Fruit fly (Drosophila melanogaster) whole organism, embryonic: ENCODE results near the gene Dred.

Experiments used
- Awh ChIP-seq: fragments of 200-800 bp; sonication (Bioruptor generic); IDR thresholded peaks from 2 replicates; pipeline ENCODE4, ENCODE4 v1.3.6; 2022; ENCODE audit warnings: missing biosample characterization, missing genetic modification characterization
- Bgb ChIP-seq: fragments of 200-800 bp; sonication (Bioruptor generic); IDR thresholded peaks from 2 replicates; pipeline ENCODE4 v1.3.6; 2022; ENCODE audit warnings: missing biosample characterization, missing genetic modification characterization; ENCODE audit not compliant: partially characterized antibody
- C15 ChIP-seq: fragments of 200-800 bp; sonication (Bioruptor generic); IDR thresholded peaks from 3 replicates; pipeline ENCODE4 v1.3.6; 2022; ENCODE audit warnings: missing biosample characterization, missing genetic modification characterization
- CG11560 ChIP-seq: fragments of 200-800 bp; sonication (Bioruptor generic); IDR thresholded peaks from 3 replicates; pipeline ENCODE4 v1.3.6; 2022; ENCODE audit warnings: missing biosample characterization, missing genetic modification characterization
- CG12659 ChIP-seq: fragments of 200-800 bp; sonication (Bioruptor generic); optimal IDR thresholded peaks from 3 replicates; lab custom pipeline; 2017; ENCODE audit warnings: mild to moderate bottlenecking, missing biosample characterization, missing genetic modification reagents, missing genetic modification characterization
- CG12942 ChIP-seq: fragments of 200-800 bp; sonication (Bioruptor generic); optimal IDR thresholded peaks from 3 replicates; lab custom pipeline; 2016; ENCODE audit warnings: missing biosample characterization, missing genetic modification characterization
- CG13296 ChIP-seq: fragments of 200-800 bp; sonication (Bioruptor generic); optimal IDR thresholded peaks from 3 replicates; lab custom pipeline; 2018; ENCODE audit warnings: missing biosample characterization, mild to moderate bottlenecking, missing genetic modification characterization
- CG15601 ChIP-seq: fragments of 200-800 bp; sonication (Bioruptor generic); optimal IDR thresholded peaks from 3 replicates; lab custom pipeline; 2019; ENCODE audit warnings: missing biosample characterization, mild to moderate bottlenecking, missing genetic modification characterization, moderate library complexity
- CG15696 ChIP-seq: fragments of 200-800 bp; sonication (Bioruptor generic); optimal IDR thresholded peaks from 2 replicates; lab custom pipeline; 2019; ENCODE audit warnings: missing biosample characterization, mild to moderate bottlenecking, missing genetic modification characterization, moderate library complexity
- CG16863 ChIP-seq: fragments of 200-800 bp; sonication (Bioruptor generic); optimal IDR thresholded peaks from 3 replicates; lab custom pipeline; 2016; ENCODE audit warnings: missing biosample characterization, missing genetic modification characterization
- CG18764 ChIP-seq: fragments of 200-800 bp; sonication (Bioruptor generic); optimal IDR thresholded peaks from 3 replicates; lab custom pipeline; 2016; ENCODE audit warnings: missing biosample characterization, missing genetic modification characterization
- CG2889 ChIP-seq: fragments of 200-800 bp; sonication (Bioruptor generic); IDR thresholded peaks from 3 replicates; pipeline ENCODE4 v1.3.6; 2022; ENCODE audit warnings: missing biosample characterization, missing genetic modification characterization
- CG31365 ChIP-seq: fragments of 200-800 bp; sonication (Bioruptor generic); optimal IDR thresholded peaks from 2 replicates; lab custom pipeline; 2018; ENCODE audit warnings: missing biosample characterization, mild to moderate bottlenecking, missing genetic modification characterization
- CG42726 ChIP-seq: fragments of 200-800 bp; sonication (Bioruptor generic); IDR thresholded peaks from 2 replicates; pipeline ENCODE4 v1.3.6; 2022; ENCODE audit warnings: missing biosample characterization, missing genetic modification characterization; ENCODE audit not compliant: partially characterized antibody
- CG43689 ChIP-seq: fragments of 200-800 bp; sonication (Bioruptor generic); IDR thresholded peaks from 2 replicates; pipeline ENCODE4 v1.3.6; 2022; ENCODE audit warnings: missing biosample characterization, missing genetic modification characterization
- CG5245 ChIP-seq: fragments of 200-800 bp; sonication (Bioruptor generic); optimal IDR thresholded peaks from 3 replicates; lab custom pipeline; 2016; ENCODE audit warnings: missing biosample characterization, missing genetic modification characterization
- CG6683 ChIP-seq: fragments of 200-800 bp; sonication (Bioruptor generic); optimal IDR thresholded peaks from 2 replicates; lab custom pipeline; 2017; ENCODE audit warnings: missing biosample characterization, mild to moderate bottlenecking, missing genetic modification characterization, missing genetic modification reagents
- CG6689 ChIP-seq: fragments of 200-800 bp; sonication (Bioruptor generic); IDR thresholded peaks from 2 replicates; pipeline ENCODE4 v1.3.6; 2022; ENCODE audit warnings: missing biosample characterization, missing genetic modification characterization
- CG7357 ChIP-seq: fragments of 200-800 bp; sonication (Bioruptor generic); IDR thresholded peaks from 3 replicates; pipeline ENCODE4 v1.3.6; 2022; ENCODE audit warnings: missing biosample characterization, missing genetic modification characterization
- CG9797 ChIP-seq: fragments of 200-800 bp; sonication (Bioruptor generic); optimal IDR thresholded peaks from 3 replicates; lab custom pipeline; 2018; ENCODE audit warnings: missing biosample characterization, mild to moderate bottlenecking, missing genetic modification characterization
- Doc3 ChIP-seq: fragments of 200-800 bp; sonication (Bioruptor generic); IDR thresholded peaks from 3 replicates; pipeline ENCODE4 v1.3.6; 2022; ENCODE audit warnings: missing biosample characterization, missing genetic modification characterization; ENCODE audit not compliant: partially characterized antibody
- Gsc ChIP-seq: fragments of 200-800 bp; sonication (Bioruptor generic); IDR thresholded peaks from 2 replicates; pipeline ENCODE4 v1.3.6; 2022; ENCODE audit warnings: missing biosample characterization, missing genetic modification characterization
- Hr51 ChIP-seq, 2 experiments: fragments of 200-800 bp; sonication (Bioruptor generic); optimal IDR thresholded peaks; 2 replicates in 1 of 2; 3 replicates in 1 of 2; lab custom pipeline; 2016 to 2018; ENCODE audit warnings: missing biosample characterization in 2 of 2, missing genetic modification characterization in 2 of 2, mild to moderate bottlenecking in 1 of 2, moderate library complexity in 1 of 2
- Hsf ChIP-seq: fragments of 200-800 bp; sonication (Bioruptor generic); optimal IDR thresholded peaks from 3 replicates; lab custom pipeline; 2016; ENCODE audit warnings: missing biosample characterization, missing genetic modification characterization
- Kr ChIP-seq: fragments of 200-800 bp; sonication (Bioruptor generic); optimal IDR thresholded peaks from 2 replicates; lab custom pipeline; 2017; ENCODE audit warnings: missing biosample characterization, mild to moderate bottlenecking, missing genetic modification characterization
- MESR4 ChIP-seq: fragments of 200-800 bp; sonication (Bioruptor generic); optimal IDR thresholded peaks from 2 replicates; lab custom pipeline; 2018; ENCODE audit warnings: missing biosample characterization, mild to moderate bottlenecking, missing genetic modification characterization, moderate library complexity
- Oli ChIP-seq: fragments of 200-800 bp; sonication (Bioruptor generic); optimal IDR thresholded peaks from 2 replicates; lab custom pipeline; 2018; ENCODE audit warnings: missing biosample characterization, mild to moderate bottlenecking, missing genetic modification characterization, moderate library complexity
- Spps ChIP-seq: fragments of 200-800 bp; sonication (Bioruptor generic); optimal IDR thresholded peaks from 2 replicates; lab custom pipeline; 2018; ENCODE audit warnings: missing biosample characterization, mild to moderate bottlenecking, missing genetic modification characterization
- ase ChIP-seq: fragments of 200-800 bp; sonication (Bioruptor generic); IDR thresholded peaks from 3 replicates; pipeline ENCODE4 v1.3.6; 2022; ENCODE audit warnings: missing biosample characterization, missing genetic modification characterization
- az2 ChIP-seq: fragments of 200-800 bp; sonication (Bioruptor generic); optimal IDR thresholded peaks from 3 replicates; lab custom pipeline; 2016; ENCODE audit warnings: missing biosample characterization, missing genetic modification characterization
- chinmo ChIP-seq: fragments of 200-800 bp; sonication (Bioruptor generic); IDR thresholded peaks from 4 replicates; pipeline ENCODE4 v1.3.6; 2022; ENCODE audit warnings: missing biosample characterization, missing genetic modification characterization; ENCODE audit not compliant: partially characterized antibody
- dimm ChIP-seq: fragments of 200-800 bp; sonication (Bioruptor generic); IDR thresholded peaks from 2 replicates; pipeline ENCODE4 v1.3.6; 2022; ENCODE audit warnings: missing biosample characterization, missing genetic modification characterization
- dpn ChIP-seq, 2 experiments: fragments of 200-800 bp; sonication (Bioruptor generic); optimal IDR thresholded peaks; 3 replicates each; lab custom pipeline; 2016; ENCODE audit warnings: missing biosample characterization in 2 of 2, missing genetic modification characterization in 2 of 2
- gcm ChIP-seq: fragments of 200-800 bp; sonication (Bioruptor generic); optimal IDR thresholded peaks from 2 replicates; lab custom pipeline; 2019; ENCODE audit warnings: missing biosample characterization, mild to moderate bottlenecking, missing genetic modification characterization, moderate library complexity
- her ChIP-seq: fragments of 200-800 bp; sonication (Bioruptor generic); optimal IDR thresholded peaks from 2 replicates; lab custom pipeline; 2016; ENCODE audit warnings: missing biosample characterization, missing genetic modification characterization
- insv ChIP-seq, 2 experiments: fragments of 200-800 bp; sonication (Bioruptor generic); optimal IDR thresholded peaks; 3 replicates each; lab custom pipeline; 2016 to 2018; ENCODE audit warnings: missing biosample characterization in 2 of 2, missing genetic modification characterization in 2 of 2
- jumu ChIP-seq: fragments of 200-800 bp; sonication (Bioruptor generic); optimal IDR thresholded peaks from 3 replicates; lab custom pipeline; 2016; ENCODE audit warnings: missing biosample characterization, missing genetic modification characterization
- kay ChIP-seq: fragments of 200-800 bp; sonication (Bioruptor generic); optimal IDR thresholded peaks from 2 replicates; lab custom pipeline; 2016; ENCODE audit warnings: missing biosample characterization, missing genetic modification characterization
- lmd ChIP-seq: fragments of 200-800 bp; sonication (Bioruptor generic); IDR thresholded peaks from 2 replicates; pipeline ENCODE4 v1.3.6; 2022; ENCODE audit warnings: missing biosample characterization, missing genetic modification characterization
- pb ChIP-seq: fragments of 200-800 bp; sonication (Bioruptor generic); optimal IDR thresholded peaks from 3 replicates; lab custom pipeline; 2016; ENCODE audit warnings: missing biosample characterization, missing genetic modification characterization
- prd ChIP-seq, 3 experiments: fragments of >200 bp in 2 of 3; fragments of 200-800 bp in 1 of 3; sonication (Bioruptor generic) in 1 of 3; optimal IDR thresholded peaks in 2 of 3; IDR thresholded peaks in 1 of 3; 2 replicates in 2 of 3; 3 replicates in 1 of 3; pipeline versions ENCODE4 v1.3.6 to Lab custom; 2017 to 2022; ENCODE audit warnings: missing biosample characterization in 1 of 3, missing genetic modification characterization in 1 of 3
- ranshi ChIP-seq: fragments of 200-800 bp; sonication (Bioruptor generic); IDR thresholded peaks from 2 replicates; pipeline ENCODE4 v1.3.6; 2022; ENCODE audit warnings: missing biosample characterization, missing genetic modification characterization
- repo ChIP-seq: fragments of 200-800 bp; sonication (Bioruptor generic); optimal IDR thresholded peaks from 2 replicates; lab custom pipeline; 2016; ENCODE audit warnings: missing biosample characterization, missing genetic modification characterization
- rib ChIP-seq: fragments of 200-800 bp; sonication (Bioruptor generic); IDR thresholded peaks from 2 replicates; pipeline ENCODE4 v1.3.6; 2022; ENCODE audit warnings: missing biosample characterization, missing genetic modification characterization
- scrt ChIP-seq: fragments of 200-800 bp; sonication (Bioruptor generic); optimal IDR thresholded peaks from 2 replicates; lab custom pipeline; 2018; ENCODE audit warnings: missing biosample characterization, mild to moderate bottlenecking, missing genetic modification characterization, moderate library complexity
- sisA ChIP-seq: fragments of 200-800 bp; sonication (Bioruptor generic); IDR thresholded peaks from 2 replicates; pipeline ENCODE4 v1.3.6; 2022; ENCODE audit warnings: missing biosample characterization, missing genetic modification characterization
- so ChIP-seq: fragments of 200-800 bp; sonication (Bioruptor generic); IDR thresholded peaks from 3 replicates; pipeline ENCODE4 v1.3.6; 2022; ENCODE audit warnings: missing biosample characterization, missing genetic modification characterization
- sr ChIP-seq: fragments of 200-800 bp; sonication (Bioruptor generic); IDR thresholded peaks from 3 replicates; pipeline ENCODE4 v1.3.6; 2022; ENCODE audit warnings: missing biosample characterization, missing genetic modification characterization
- tap ChIP-seq: fragments of 200-800 bp; optimal IDR thresholded peaks from 3 replicates; lab custom pipeline; 2019; ENCODE audit warnings: missing biosample characterization, mild to moderate bottlenecking, missing genetic modification characterization, moderate library complexity
- usp ChIP-seq: fragments of >200 bp; optimal IDR thresholded peaks from 2 replicates; lab custom pipeline; 2017; ENCODE audit warnings: missing biosample characterization, missing genetic modification characterization

Dred gene

DNA sequence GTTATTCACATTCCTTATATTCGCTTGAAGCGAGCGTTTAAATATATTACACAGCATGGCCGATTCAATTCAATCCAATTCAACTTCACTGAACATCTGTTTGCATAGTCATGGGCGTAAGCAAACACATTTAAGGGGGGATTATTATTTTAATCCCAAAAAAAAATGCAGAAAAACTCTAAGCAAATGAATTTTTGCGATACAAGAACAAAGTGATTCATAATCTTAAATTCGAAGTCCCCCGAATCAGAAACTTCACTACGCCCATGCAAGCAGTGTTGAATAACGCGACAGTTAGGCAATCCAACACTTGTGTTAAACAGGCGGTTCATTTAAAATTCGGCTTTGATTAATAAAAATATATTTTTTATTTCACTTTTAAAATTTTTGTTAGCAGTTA is 46.4 kb upstream of the Dred start, which contains the start of gene CG14100 (continued):
- peak; percentile 100 for TF ChIP-seq CG6689 (GFP tag; lab: Robert Waterston, UW)
- TF ChIP-seq CG18764 (GFP tag; lab: Kevin White, UChicago): peak; percentile 100
- TF ChIP-seq C15 (GFP tag; lab: Robert Waterston, UW): peak; percentile 100
- TF ChIP-seq lmd (GFP tag; lab: Robert Waterston, UW): peak; percentile 100
- peak; percentile 100 for TF ChIP-seq CG43689
- TF ChIP-seq her (GFP tag; lab: Kevin White, UChicago): peak; percentile 99
- TF ChIP-seq MESR4 (GFP tag; lab: Kevin White, UChicago): peak; percentile 100
- peak; percentile 100 for TF ChIP-seq CG13296 (GFP tag; lab: Kevin White, UChicago)
- peak; percentile 70; the same call in 1 of the 2 replicates for TF ChIP-seq CG42726
- TF ChIP-seq prd (optimal IDR thresholded peaks at IDR 0.05; lab: Kevin White, UChicago): no peak
- peak; percentile 100 for TF ChIP-seq prd (GFP tag; IDR thresholded peaks at IDR 0.05; lab: Robert Waterston, UW)
- peak; percentile 100 for TF ChIP-seq sr (GFP tag; lab: Robert Waterston, UW)
- TF ChIP-seq CG31365 (tag; lab: Kevin White, UChicago): peak; percentile 97
- TF ChIP-seq kay (GFP tag; lab: Kevin White, UChicago): peak; percentile 100
- peak; percentile 100 for TF ChIP-seq tap (tag; lab: Kevin White, UChicago)
- TF ChIP-seq CG5245 (GFP tag; lab: Kevin White, UChicago): peak; percentile 100
- peak; percentile 100 for TF ChIP-seq ase (GFP tag; lab: Robert Waterston, UW)
- TF ChIP-seq Awh (GFP tag; lab: Robert Waterston, UW): peak; percentile 100
- peak; percentile 100 for TF ChIP-seq rib (GFP tag; lab: Robert Waterston, UW)
- TF ChIP-seq CG11560 (tag; lab: Robert Waterston, UW): peak; percentile 98
- TF ChIP-seq CG15696: peak; percentile 100
- peak; percentile 91 to 93 for TF ChIP-seq insv (GFP tag; optimal IDR thresholded peaks at IDR 0.05; lab: Kevin White, UChicago)
- TF ChIP-seq dpn (GFP tag; optimal IDR thresholded peaks at IDR 0.05; lab: Kevin White, UChicago): peak; percentile 100
- peak; percentile 100 for TF ChIP-seq Hsf (GFP tag; lab: Kevin White, UChicago)
- TF ChIP-seq CG6683: peak; percentile 99
- peak; percentile 99 for TF ChIP-seq scrt (GFP tag; lab: Kevin White, UChicago)
- TF ChIP-seq Bgb: no peak
- peak; percentile 100 for TF ChIP-seq repo
- peak; percentile 100 for TF ChIP-seq CG7357
- TF ChIP-seq Kr (GFP tag; lab: Kevin White, UChicago): peak; percentile 99
- TF ChIP-seq Gsc (GFP tag; lab: Robert Waterston, UW): peak; percentile 100
- peak; percentile 100 for TF ChIP-seq sisA (GFP tag; lab: Robert Waterston, UW)
- peak; percentile 100 for TF ChIP-seq ranshi (GFP tag; lab: Robert Waterston, UW)
- TF ChIP-seq so: peak; percentile 100
- peak; percentile 100 for TF ChIP-seq az2 (GFP tag; lab: Kevin White, UChicago)
- TF ChIP-seq Hr51 (GFP tag; optimal IDR thresholded peaks at IDR 0.05; lab: Kevin White, UChicago): peak; percentile 100
- peak; percentile 100 for TF ChIP-seq Oli (tag; lab: Kevin White, UChicago)
- TF ChIP-seq CG16863: peak; percentile 100
- TF ChIP-seq chinmo: no peak
- TF ChIP-seq CG2889: peak; percentile 100
- TF ChIP-seq usp (GFP tag; lab: Kevin White, UChicago): no peak
- peak; percentile 100 for TF ChIP-seq pb (GFP tag; lab: Kevin White, UChicago)
- TF ChIP-seq Spps: peak; percentile 100
- TF ChIP-seq CG15601 (tag; lab: Kevin White, UChicago): peak; percentile 100
- TF ChIP-seq gcm (GFP tag; lab: Kevin White, UChicago): peak; percentile 100
- TF ChIP-seq CG12942 (GFP tag; lab: Kevin White, UChicago): peak; percentile 100
- peak; percentile 91 for TF ChIP-seq CG9797 (GFP tag; lab: Kevin White, UChicago)
- no peak; the same call in 2 of the 3 replicates for TF ChIP-seq Doc3 (GFP tag; lab: Robert Waterston, UW)
- peak; percentile 100 for TF ChIP-seq dimm (GFP tag; lab: Robert Waterston, UW)
- TF ChIP-seq jumu: peak; percentile 100
- TF ChIP-seq CG12659 (GFP tag; lab: Kevin White, UChicago): peak; percentile 100
